Worm (Caenorhabditis elegans): ENCODE measurements around the gene cki-1.
A peak's percentile ranks its signal among the peaks of the same experiment; 100 is the strongest.

Gene cki-1

ce11 chrII:7809358-7809914, 1.6 kb upstream of the cki-1 start:
- TF ChIP-seq aha-1 (tag; optimal IDR thresholded peaks at IDR 0.05) = no peak
- no peak for TF ChIP-seq efl-1 (optimal IDR thresholded peaks at IDR 0.05)
- TF ChIP-seq efl-1 (GFP tag; optimal IDR thresholded peaks at IDR 0.05 in 1 of 2) = peak in 1 of 2 experiments; percentile 38

ce11 chrII:7810162-7810868, 725 bp upstream of the cki-1 start:
- TF ChIP-seq efl-1 (optimal IDR thresholded peaks at IDR 0.05) (no peak), efl-1 (GFP tag; optimal IDR thresholded peaks at IDR 0.05 in 1 of 2) (peak in 1 of 2 experiments; percentile 50), fkh-8 (tag; optimal IDR thresholded peaks at IDR 0.05) (no peak)

- no peak for TF ChIP-seq nhr-12 (tag; optimal IDR thresholded peaks at IDR 0.05)
- peak; percentile 7 for TF ChIP-seq ama-1 (optimal IDR thresholded peaks at IDR 0.05)
These were observed 1.3 kb downstream of the cki-1 start for ce11 chrII:7812332-7812731.

ce11 chrII:7813237-7813636, 2.2 kb downstream of the cki-1 start:
- TF ChIP-seq nhr-85 (tag) (no peak), F16B12.6 (tag; optimal IDR thresholded peaks at IDR 0.05) (no peak), unc-30 (tag; optimal IDR thresholded peaks at IDR 0.05) (no peak), egl-27 (tag; optimal IDR thresholded peaks at IDR 0.05) (no peak), pax-3 (tag; optimal IDR thresholded peaks at IDR 0.05) (no peak), unc-130 (tag; optimal IDR thresholded peaks at IDR 0.05) (no peak), xbp-1 (tag; optimal IDR thresholded peaks at IDR 0.05) (no peak), nhr-12 (tag; optimal IDR thresholded peaks at IDR 0.05) (no peak), irx-1 (tag; optimal IDR thresholded peaks at IDR 0.05) (no peak), dpl-1 (GFP tag; optimal IDR thresholded peaks at IDR 0.05) (no peak), ceh-88 (GFP tag; IDR thresholded peaks at IDR 0.05) (no peak), nhr-47 (tag; optimal IDR thresholded peaks at IDR 0.05) (no peak), unc-86 (tag; optimal IDR thresholded peaks at IDR 0.05) (no peak), isw-1 (GFP tag; IDR thresholded peaks at IDR 0.05) (no peak), nhr-77 (tag; optimal IDR thresholded peaks at IDR 0.05) (no peak), rnt-1 (tag; optimal IDR thresholded peaks at IDR 0.05) (no peak), aha-1 (tag; optimal IDR thresholded peaks at IDR 0.05) (no peak)

ce11 chrII:7813645-7814044, 2.6 kb downstream of the cki-1 start:
- TF ChIP-seq pag-3 (tag; optimal IDR thresholded peaks at IDR 0.05; ENCODE audit: borderline replicate concordance, insufficient read depth) (no peak), egl-27 (tag; optimal IDR thresholded peaks at IDR 0.05) (no peak), ceh-82 (tag; optimal IDR thresholded peaks at IDR 0.05) (no peak), ces-1 (GFP tag; optimal IDR thresholded peaks at IDR 0.05) (no peak), grh-1 (GFP tag; IDR thresholded peaks at IDR 0.05) (no peak), ceh-8 (GFP tag; optimal IDR thresholded peaks at IDR 0.05) (no peak), snpc-4 (tag; optimal IDR thresholded peaks at IDR 0.05) (no peak), zip-4 (GFP tag; optimal IDR thresholded peaks at IDR 0.05) (no peak)

ce11 chrII:7814215-7814614, 3.2 kb downstream of the cki-1 start:
- TF ChIP-seq ceh-82 (tag; optimal IDR thresholded peaks at IDR 0.05) = no peak
- peak in 1 of 2 experiments; percentile 47 for TF ChIP-seq ztf-11 (tag; optimal IDR thresholded peaks at IDR 0.05)
- TF ChIP-seq tbx-2 (tag; optimal IDR thresholded peaks at IDR 0.05) = peak; percentile 49
- no peak for TF ChIP-seq grh-1 (GFP tag; IDR thresholded peaks at IDR 0.05)
- no peak for TF ChIP-seq nhr-85 (tag)
- TF ChIP-seq unc-86 (tag; optimal IDR thresholded peaks at IDR 0.05) = peak; percentile 50
- no peak for TF ChIP-seq pax-3 (tag; optimal IDR thresholded peaks at IDR 0.05)
- no peak for TF ChIP-seq mef-2 (tag; optimal IDR thresholded peaks at IDR 0.05)
- no peak for TF ChIP-seq fkh-4 (tag; optimal IDR thresholded peaks at IDR 0.05; ENCODE audit: borderline replicate concordance)
- no peak for TF ChIP-seq mdl-1 (tag; optimal IDR thresholded peaks at IDR 0.05)
- TF ChIP-seq lin-35 (GFP tag; optimal IDR thresholded peaks at IDR 0.05) = no peak
- TF ChIP-seq nhr-76 (tag; optimal IDR thresholded peaks at IDR 0.05) = no peak

Data from whole organism, L1 larva.